Worm (Caenorhabditis elegans) whole organism, mixed stage, embryonic: ENCODE measurements around the gene rpc-11.

Source experiments
- M03D4.4 ChIP-seq: sonication (generic microtip); optimal IDR thresholded peaks from 2 replicates; lab custom pipeline; 2017; ENCODE audit warnings: mild to moderate bottlenecking, missing genetic modification characterization, missing compliant biosample characterization
- ceh-83 ChIP-seq: fragments of 200-800 bp; sonication (Bioruptor generic); optimal IDR thresholded peaks from 2 replicates; lab custom pipeline; 2018; ENCODE audit warnings: mild to moderate bottlenecking, missing genetic modification characterization, missing compliant biosample characterization
- mep-1 ChIP-seq: fragments of 150-350 bp; optimal IDR thresholded peaks from 2 replicates; lab custom pipeline; 2017; ENCODE audit warnings: missing biosample characterization, missing genetic modification reagents, missing genetic modification characterization, inconsistent platforms
- unc-39 ChIP-seq: fragments of 150-350 bp; optimal IDR thresholded peaks from 2 replicates; lab custom pipeline; 2014; ENCODE audit warnings: missing biosample characterization, missing genetic modification characterization
- ztf-11 ChIP-seq: fragments of 150-350 bp; optimal IDR thresholded peaks from 2 replicates; lab custom pipeline; 2014; ENCODE audit warnings: missing biosample characterization, missing genetic modification characterization

DNA sequence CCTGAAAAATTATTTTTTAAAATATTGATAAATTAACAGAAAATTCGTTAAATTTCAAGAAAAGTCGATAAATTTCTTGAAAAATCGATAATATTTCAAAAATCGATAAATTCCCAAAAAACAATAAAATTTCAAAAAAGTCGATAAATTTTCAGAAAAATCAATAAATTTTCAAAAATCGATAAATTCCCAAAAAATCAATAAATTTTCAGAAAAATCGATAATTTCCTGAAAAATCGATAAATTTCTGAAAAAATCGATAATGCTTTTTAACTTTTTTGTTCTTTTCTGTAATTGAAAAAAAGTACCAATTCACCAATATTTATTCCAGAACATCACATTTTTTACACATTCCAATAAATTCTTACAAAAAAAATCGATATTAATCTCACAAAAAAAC is 25.3 kb upstream of the rpc-11 start:
- TF ChIP-seq mep-1 (tag; lab: Kevin White, UChicago) (no peak), M03D4.4 (no peak), ztf-11 (tag; lab: Kevin White, UChicago) (no peak), unc-39 (tag; lab: Kevin White, UChicago) (no peak), ceh-83 (GFP tag; lab: Kevin White, UChicago) (no peak)
